Fruit fly (Drosophila melanogaster) whole organism, wandering third instar larva: ENCODE measurements around the gene cv.

ENCODE experiments used
- Abd-B ChIP-seq: fragments of >200 bp; optimal IDR thresholded peaks from 2 replicates; lab custom pipeline; 2017; ENCODE audit warnings: missing biosample characterization, missing genetic modification characterization
- CG32264 ChIP-seq: fragments of 200-800 bp; sonication (Bioruptor generic); optimal IDR thresholded peaks from 2 replicates; lab custom pipeline; 2016; ENCODE audit warnings: missing biosample characterization, missing genetic modification characterization
- CG9705 ChIP-seq: fragments of 200-800 bp; sonication (Bioruptor generic); optimal IDR thresholded peaks from 2 replicates; lab custom pipeline; 2018; ENCODE audit warnings: missing biosample characterization, mild to moderate bottlenecking, missing genetic modification characterization
- CrebA ChIP-seq: fragments of 200-800 bp; sonication (Bioruptor generic); optimal IDR thresholded peaks from 2 replicates; lab custom pipeline; 2016; ENCODE audit warnings: missing biosample characterization, mild to moderate bottlenecking, missing genetic modification characterization, borderline replicate concordance
- Dfd ChIP-seq: fragments of >200 bp; optimal IDR thresholded peaks from 2 replicates; lab custom pipeline; 2017; ENCODE audit warnings: missing biosample characterization, missing genetic modification characterization
- Dif ChIP-seq: fragments of 200-275, 200-300 bp; sonication (Bioruptor generic); optimal IDR thresholded peaks from 2 replicates; lab custom pipeline; 2018; ENCODE audit warnings: missing biosample characterization, missing genetic modification characterization; ENCODE audit not compliant: partially characterized antibody
- GATAd ChIP-seq: sonication (Bioruptor generic); optimal IDR thresholded peaks from 2 replicates; lab custom pipeline; 2016; ENCODE audit warnings: missing biosample characterization, missing genetic modification characterization
- HLH106 ChIP-seq: fragments of 200-800 bp; optimal IDR thresholded peaks from 3 replicates; lab custom pipeline; 2019; ENCODE audit warnings: missing biosample characterization, mild to moderate bottlenecking, missing genetic modification characterization, moderate library complexity
- Hnf4 ChIP-seq: fragments of 200-800 bp; sonication (Bioruptor generic); optimal IDR thresholded peaks from 2 replicates; lab custom pipeline; 2016; ENCODE audit warnings: missing biosample characterization, mild to moderate bottlenecking, missing genetic modification characterization
- Hr78 ChIP-seq: fragments of >200 bp; optimal IDR thresholded peaks from 2 replicates; lab custom pipeline; 2017; ENCODE audit warnings: missing biosample characterization, missing genetic modification characterization
- Hr83 ChIP-seq: fragments of 200-300 bp; sonication (Bioruptor generic); optimal IDR thresholded peaks from 2 replicates; lab custom pipeline; 2016; ENCODE audit warnings: missing biosample characterization, mild to moderate bottlenecking, missing genetic modification characterization, moderate library complexity; ENCODE audit not compliant: poor library complexity, severe bottlenecking
- Mio ChIP-seq: sonication (Bioruptor generic); optimal IDR thresholded peaks from 2 replicates; lab custom pipeline; 2016; ENCODE audit warnings: missing biosample characterization, missing genetic modification characterization
- Myc ChIP-seq: fragments of >200 bp; optimal IDR thresholded peaks from 2 replicates; lab custom pipeline; 2017
- N ChIP-seq: fragments of >200 bp; optimal IDR thresholded peaks from 2 replicates; lab custom pipeline; 2018; ENCODE audit warnings: missing biosample characterization, missing external identifiers, missing genetic modification characterization
- OdsH ChIP-seq: fragments of 200-800 bp; sonication (Bioruptor generic); optimal IDR thresholded peaks from 2 replicates; lab custom pipeline; 2016; ENCODE audit warnings: missing biosample characterization, mild to moderate bottlenecking, missing genetic modification characterization
- Rel ChIP-seq, 2 experiments: fragments of 200-800 bp; sonication (Bioruptor generic) in 1 of 2; optimal IDR thresholded peaks; 2 replicates in 1 of 2; 3 replicates in 1 of 2; lab custom pipeline; 2016 to 2019; ENCODE audit warnings: mild to moderate bottlenecking in 2 of 2, missing biosample characterization in 2 of 2, missing genetic modification characterization in 2 of 2, moderate library complexity in 1 of 2
- Sp1 ChIP-seq: fragments of 200-800 bp; sonication (Bioruptor generic); optimal IDR thresholded peaks from 3 replicates; lab custom pipeline; 2019; ENCODE audit warnings: missing biosample characterization, mild to moderate bottlenecking, missing genetic modification characterization, moderate library complexity
- Vsx2 ChIP-seq: fragments of 200-300, 225-300 bp; sonication (Bioruptor generic); optimal IDR thresholded peaks from 2 replicates; lab custom pipeline; 2018; ENCODE audit warnings: missing biosample characterization, missing genetic modification characterization; ENCODE audit not compliant: partially characterized antibody
- br ChIP-seq: fragments of 200-800 bp; sonication (Bioruptor generic); optimal IDR thresholded peaks from 2 replicates; lab custom pipeline; 2016; ENCODE audit warnings: missing biosample characterization, missing genetic modification characterization
- dl ChIP-seq, 2 experiments: fragments of 175-275, 200-275 bp in 1 of 2; fragments of 200-275 bp in 1 of 2; sonication (Bioruptor generic); optimal IDR thresholded peaks; lab custom pipeline; 2018; ENCODE audit warnings: mild to moderate bottlenecking in 2 of 2, missing biosample characterization in 2 of 2, missing genetic modification characterization in 2 of 2, moderate library complexity in 2 of 2; ENCODE audit not compliant: partially characterized antibody in 2 of 2, insufficient read depth in 1 of 2
- dsf ChIP-seq: sonication (Bioruptor generic); optimal IDR thresholded peaks from 2 replicates; lab custom pipeline; 2016; ENCODE audit warnings: missing biosample characterization, missing genetic modification characterization, borderline replicate concordance
- ey ChIP-seq: fragments of 200-800 bp; sonication (Bioruptor generic); optimal IDR thresholded peaks from 2 replicates; lab custom pipeline; 2016; ENCODE audit warnings: missing biosample characterization, missing genetic modification characterization
- foxo ChIP-seq, 2 experiments: fragments of 200-800 bp; sonication (Bioruptor generic); optimal IDR thresholded peaks; 2 replicates in 1 of 2; 3 replicates in 1 of 2; lab custom pipeline; 2016 to 2017; ENCODE audit warnings: missing biosample characterization in 2 of 2, missing genetic modification characterization in 2 of 2
- fru ChIP-seq: fragments of 200-800 bp; sonication (Bioruptor generic); optimal IDR thresholded peaks from 3 replicates; lab custom pipeline; 2016; ENCODE audit warnings: missing biosample characterization, mild to moderate bottlenecking, missing genetic modification characterization
- h ChIP-seq: fragments of 200-800 bp; sonication (Bioruptor generic); optimal IDR thresholded peaks from 3 replicates; lab custom pipeline; 2016; ENCODE audit warnings: missing biosample characterization, mild to moderate bottlenecking, missing genetic modification characterization
- jim ChIP-seq: fragments of 175-275, 200-325 bp; sonication (Bioruptor generic); optimal IDR thresholded peaks from 2 replicates; lab custom pipeline; 2016; ENCODE audit warnings: missing biosample characterization, mild to moderate bottlenecking, missing genetic modification characterization
- lola ChIP-seq: fragments of >200 bp; optimal IDR thresholded peaks from 2 replicates; lab custom pipeline; 2017; ENCODE audit warnings: missing biosample characterization, missing genetic modification characterization
- pan ChIP-seq: fragments of >200 bp; optimal IDR thresholded peaks from 2 replicates; lab custom pipeline; 2017
- psq ChIP-seq: fragments of 200-800 bp; sonication (Bioruptor generic); optimal IDR thresholded peaks from 3 replicates; lab custom pipeline; 2017; ENCODE audit warnings: missing biosample characterization, mild to moderate bottlenecking, missing genetic modification characterization, moderate library complexity
- rgr ChIP-seq: fragments of 200-800 bp; sonication (Bioruptor generic); optimal IDR thresholded peaks from 3 replicates; lab custom pipeline; 2016; ENCODE audit warnings: missing biosample characterization, mild to moderate bottlenecking, missing genetic modification characterization
- sage ChIP-seq: fragments of 200-800 bp; sonication (Bioruptor generic); optimal IDR thresholded peaks from 2 replicates; lab custom pipeline; 2016; ENCODE audit warnings: missing biosample characterization, mild to moderate bottlenecking, missing genetic modification characterization
- sv ChIP-seq: fragments of 200-800 bp; sonication (Bioruptor generic); optimal IDR thresholded peaks from 3 replicates; lab custom pipeline; 2016; ENCODE audit warnings: missing biosample characterization, missing genetic modification characterization
- tai ChIP-seq: sonication (Bioruptor generic); optimal IDR thresholded peaks from 2 replicates; lab custom pipeline; 2016; ENCODE audit warnings: missing biosample characterization, missing genetic modification characterization
- usp ChIP-seq: fragments of >200 bp; optimal IDR thresholded peaks from 2 replicates; lab custom pipeline; 2017; ENCODE audit warnings: missing biosample characterization, missing genetic modification characterization

Gene cv

dm6 chrX:5705097-5705496 lies 15.3 kb downstream of the cv start:
- TF ChIP-seq fru (GFP tag; lab: Kevin White, UChicago): no peak
- TF ChIP-seq CrebA: no peak
- TF ChIP-seq h: no peak
- no peak for TF ChIP-seq Sp1 (GFP tag; lab: Kevin White, UChicago)
- no peak for TF ChIP-seq HLH106 (tag; lab: Kevin White, UChicago)
- TF ChIP-seq jim (GFP tag; lab: Kevin White, UChicago): no peak

- TF ChIP-seq CG32264 (GFP tag; lab: Kevin White, UChicago): no peak
- no peak for TF ChIP-seq psq (GFP tag; lab: Kevin White, UChicago)
- TF ChIP-seq Hr78 (GFP tag; lab: Kevin White, UChicago): no peak
- no peak for TF ChIP-seq Rel (GFP tag; optimal IDR thresholded peaks at IDR 0.05; lab: Kevin White, UChicago)
- no peak for TF ChIP-seq Rel (tag; optimal IDR thresholded peaks at IDR 0.05; lab: Kevin White, UChicago)
- TF ChIP-seq lola: no peak
- no peak for TF ChIP-seq dsf (GFP tag; lab: Kevin White, UChicago)
- no peak for TF ChIP-seq pan (lab: Kevin White, UChicago)
- peak; percentile 67 for TF ChIP-seq sv (GFP tag; lab: Kevin White, UChicago)
- TF ChIP-seq Hr83 (GFP tag; lab: Kevin White, UChicago): no peak
- no peak for TF ChIP-seq dl (GFP tag; optimal IDR thresholded peaks at IDR 0.05; lab: Kevin White, UChicago; ENCODE audit: insufficient read depth in 1 of 2, partially characterized antibody in 2 of 2)
- TF ChIP-seq CG9705 (GFP tag; lab: Kevin White, UChicago): no peak
- TF ChIP-seq sage (GFP tag; lab: Kevin White, UChicago): no peak
- no peak for TF ChIP-seq rgr (GFP tag; lab: Kevin White, UChicago)
- no peak for TF ChIP-seq usp (GFP tag; lab: Kevin White, UChicago)
- no peak for TF ChIP-seq tai (GFP tag; lab: Kevin White, UChicago)
- peak; percentile 8 for TF ChIP-seq ey (GFP tag; lab: Kevin White, UChicago)
- TF ChIP-seq Dfd (GFP tag; lab: Kevin White, UChicago): no peak
- no peak for TF ChIP-seq br
- peak; percentile 53 for TF ChIP-seq h
- TF ChIP-seq Myc (lab: Kevin White, UChicago): no peak
- TF ChIP-seq N (GFP tag; lab: Kevin White, UChicago): no peak
- TF ChIP-seq OdsH (GFP tag; lab: Kevin White, UChicago): no peak
- TF ChIP-seq foxo (GFP tag; optimal IDR thresholded peaks at IDR 0.05; lab: Kevin White, UChicago): peak in 1 of 2 experiments; percentile 40
- TF ChIP-seq HLH106 (tag; lab: Kevin White, UChicago): peak; percentile 4
- no peak for TF ChIP-seq GATAd (GFP tag; lab: Kevin White, UChicago)
- no peak for TF ChIP-seq Abd-B (GFP tag; lab: Kevin White, UChicago)
- no peak for TF ChIP-seq Mio (GFP tag; lab: Kevin White, UChicago)
- no peak for TF ChIP-seq Hnf4
Observed at dm6 chrX:5705899-5706312, 16.1 kb downstream of the cv start.

dm6 chrX:5712966-5713365 lies 23.2 kb downstream of the cv start:
- TF ChIP-seq Dif (no peak), Abd-B (GFP tag; lab: Kevin White, UChicago) (no peak), N (GFP tag; lab: Kevin White, UChicago) (no peak), lola (no peak), br (no peak), Vsx2 (GFP tag; lab: Kevin White, UChicago) (no peak), jim (GFP tag; lab: Kevin White, UChicago) (no peak), rgr (GFP tag; lab: Kevin White, UChicago) (no peak), tai (GFP tag; lab: Kevin White, UChicago) (no peak), sv (GFP tag; lab: Kevin White, UChicago) (no peak), sage (GFP tag; lab: Kevin White, UChicago) (no peak), pan (lab: Kevin White, UChicago) (no peak), Hr83 (GFP tag; lab: Kevin White, UChicago) (no peak), Mio (GFP tag; lab: Kevin White, UChicago) (no peak), Hr78 (GFP tag; lab: Kevin White, UChicago) (no peak), dl (GFP tag; optimal IDR thresholded peaks at IDR 0.05; lab: Kevin White, UChicago; ENCODE audit: insufficient read depth in 1 of 2, partially characterized antibody in 2 of 2) (no peak), CG9705 (GFP tag; lab: Kevin White, UChicago) (no peak)
